Worm (Caenorhabditis elegans) whole organism, early embryonic: Measurements from ENCODE around the gene tag-180.

Experiments used
- B0310.2 ChIP-seq: sonication (generic microtip); optimal IDR thresholded peaks from 2 replicates; lab custom pipeline; 2016; ENCODE audit warnings: mild to moderate bottlenecking, missing genetic modification characterization, missing compliant biosample characterization
- F13C5.2 ChIP-seq: sonication (generic microtip); optimal IDR thresholded peaks from 2 replicates; lab custom pipeline; 2017; ENCODE audit warnings: mild to moderate bottlenecking, missing genetic modification characterization, inconsistent platforms, missing compliant biosample characterization
- aly-1 ChIP-seq: sonication (generic microtip); optimal IDR thresholded peaks from 2 replicates; lab custom pipeline; 2016; ENCODE audit warnings: missing genetic modification characterization, missing compliant biosample characterization
- ama-1 ChIP-seq: fragments of 150-350 bp; optimal IDR thresholded peaks from 2 replicates; lab custom pipeline; 2014
- ceh-13 ChIP-seq: fragments of 200-800 bp; sonication (Bioruptor generic); optimal IDR thresholded peaks from 2 replicates; lab custom pipeline; 2018; ENCODE audit warnings: mild to moderate bottlenecking, missing genetic modification characterization, missing compliant biosample characterization
- ceh-36 ChIP-seq: sonication (generic microtip); optimal IDR thresholded peaks from 2 replicates; lab custom pipeline; 2016; ENCODE audit warnings: missing genetic modification characterization, inconsistent platforms, missing compliant biosample characterization
- ets-7 ChIP-seq: sonication (generic microtip); optimal IDR thresholded peaks from 2 replicates; lab custom pipeline; 2016; ENCODE audit warnings: missing genotype, missing genetic modification characterization, missing compliant biosample characterization
- flt-1 ChIP-seq: fragments of 200-800 bp; sonication (Bioruptor generic); IDR thresholded peaks from 2 replicates; pipeline ENCODE4 v1.3.6; 2022; ENCODE audit warnings: missing genetic modification characterization, missing compliant biosample characterization
- hmbx-1 ChIP-seq: sonication (generic microtip); optimal IDR thresholded peaks from 2 replicates; lab custom pipeline; 2016; ENCODE audit warnings: mild to moderate bottlenecking, missing genetic modification characterization, missing compliant biosample characterization
- hmg-4 ChIP-seq: fragments of 200-800 bp; sonication (Bioruptor generic); optimal IDR thresholded peaks from 2 replicates; lab custom pipeline; 2018; ENCODE audit warnings: mild to moderate bottlenecking, missing genetic modification characterization, missing compliant biosample characterization
- hnd-1 ChIP-seq: sonication (generic microtip); optimal IDR thresholded peaks from 2 replicates; lab custom pipeline; 2016; ENCODE audit warnings: missing genetic modification characterization, missing compliant biosample characterization
- pes-1 ChIP-seq: fragments of 200-800 bp; sonication (Bioruptor generic); IDR thresholded peaks from 2 replicates; pipeline ENCODE4 v1.3.6; 2022; ENCODE audit warnings: missing genetic modification reagents, missing genetic modification characterization, missing compliant biosample characterization
- scrt-1 ChIP-seq: fragments of 200-800 bp; sonication (Bioruptor generic); IDR thresholded peaks from 2 replicates; pipeline ENCODE4 v1.3.6; 2022; ENCODE audit warnings: missing genetic modification characterization, missing compliant biosample characterization
- sea-1 ChIP-seq: fragments of 200-800 bp; sonication (Bioruptor generic); conservative IDR thresholded peaks from 2 replicates; pipeline ENCODE4 v1.3.6; 2022; ENCODE audit warnings: missing genetic modification characterization, missing compliant biosample characterization
- tbx-11 ChIP-seq: fragments of 200-800 bp; sonication (Bioruptor generic); IDR thresholded peaks from 2 replicates; pipeline ENCODE4 v1.3.6; 2022; ENCODE audit warnings: missing genetic modification characterization, missing compliant biosample characterization
- tbx-37 ChIP-seq: fragments of 200-800 bp; sonication (Bioruptor generic); conservative IDR thresholded peaks from 2 replicates; pipeline ENCODE4 v1.3.6; 2022; ENCODE audit warnings: missing genetic modification reagents, missing genetic modification characterization, missing compliant biosample characterization
- tra-4 ChIP-seq: sonication (generic microtip); optimal IDR thresholded peaks from 2 replicates; lab custom pipeline; 2017; ENCODE audit warnings: missing genetic modification characterization, missing compliant biosample characterization

Gene tag-180

ce11 chrII:11353471-11353870 lies 24.2 kb upstream of the tag-180 start:
- TF ChIP-seq sea-1 (GFP tag; lab: Robert Waterston, UW) (no peak), flt-1 (GFP tag; lab: Robert Waterston, UW) (no peak), pes-1 (GFP tag; lab: Robert Waterston, UW) (no peak), hmg-4 (no peak), ets-7 (no peak), ceh-36 (tag; lab: Kevin White, UChicago) (no peak), tbx-37 (GFP tag; lab: Robert Waterston, UW) (no peak), B0310.2 (no peak), scrt-1 (no peak), aly-1 (no peak), ama-1 (lab: Kevin White, UChicago) (no peak), F13C5.2 (tag; lab: Kevin White, UChicago) (no peak), hnd-1 (tag; lab: Kevin White, UChicago) (no peak)

ce11 chrII:11351599-11351998 lies 22.4 kb upstream of the tag-180 start, which contains the start of gene clh-2:
Gene clh-2, plus strand, starts transcription at chrII:11351899.
- TF ChIP-seq ets-7 (no peak), tra-4 (tag; lab: Kevin White, UChicago) (no peak), scrt-1 (no peak), B0310.2 (no peak), ama-1 (lab: Kevin White, UChicago) (no peak), ceh-36 (tag; lab: Kevin White, UChicago) (no peak), ceh-13 (GFP tag; lab: Kevin White, UChicago) (no peak), flt-1 (GFP tag; lab: Robert Waterston, UW) (no peak), hmg-4 (no peak), F13C5.2 (tag; lab: Kevin White, UChicago) (no peak), aly-1 (no peak)

- TF ChIP-seq flt-1 (GFP tag; lab: Robert Waterston, UW) (no peak), pes-1 (GFP tag; lab: Robert Waterston, UW) (no peak), sea-1 (GFP tag; lab: Robert Waterston, UW) (no peak), hnd-1 (tag; lab: Kevin White, UChicago) (no peak), hmbx-1 (tag; lab: Kevin White, UChicago) (no peak), ama-1 (lab: Kevin White, UChicago) (no peak)
These were observed 20.7 kb upstream of the tag-180 start, which contains the start of gene dph-5 for ce11 chrII:11349892-11350291. Gene dph-5, plus strand, starts transcription at chrII:11350192.

ce11 chrII:11347878-11348556 lies 18.8 kb upstream of the tag-180 start, which contains the start of the genes B0491.6 and pigm-1:
Gene B0491.6, minus strand, starts transcription at chrII:11348343.
Gene pigm-1, plus strand, starts transcription at chrII:11348445.
- TF ChIP-seq F13C5.2 (tag; lab: Kevin White, UChicago) (peak; percentile 45), ama-1 (lab: Kevin White, UChicago) (no peak)

- TF ChIP-seq flt-1 (GFP tag; lab: Robert Waterston, UW) (peak; percentile 40; the same call in 1 of the 2 replicates), sea-1 (GFP tag; lab: Robert Waterston, UW) (0 out of 2 replicates have a peak, but pooled peaks have one; percentile 45), ceh-13 (GFP tag; lab: Kevin White, UChicago) (no peak), ets-7 (no peak), aly-1 (no peak), hnd-1 (tag; lab: Kevin White, UChicago) (peak; percentile 22), hmbx-1 (tag; lab: Kevin White, UChicago) (no peak), F13C5.2 (tag; lab: Kevin White, UChicago) (peak; percentile 63), hmg-4 (no peak), ceh-36 (tag; lab: Kevin White, UChicago) (peak; percentile 53), tbx-11 (GFP tag; lab: Robert Waterston, UW) (no peak), tra-4 (tag; lab: Kevin White, UChicago) (no peak), scrt-1 (peak; percentile 20; the same call in 1 of the 2 replicates), B0310.2 (no peak), pes-1 (GFP tag; lab: Robert Waterston, UW) (peak; percentile 65), ama-1 (lab: Kevin White, UChicago) (no peak), tbx-37 (GFP tag; lab: Robert Waterston, UW) (no peak; the same call in 1 of the 2 replicates)
These were observed 16.4 kb upstream of the tag-180 start, which contains the start of gene nduf-11 for ce11 chrII:11345570-11346029. Gene nduf-11, minus strand, starts transcription at chrII:11345620.

- no peak for TF ChIP-seq tbx-11 (GFP tag; lab: Robert Waterston, UW)
- no peak for TF ChIP-seq tra-4 (tag; lab: Kevin White, UChicago)
- no peak for TF ChIP-seq B0310.2
- no peak for TF ChIP-seq flt-1 (GFP tag; lab: Robert Waterston, UW)
- no peak for TF ChIP-seq hmg-4
- no peak for TF ChIP-seq sea-1 (GFP tag; lab: Robert Waterston, UW)
- TF ChIP-seq tbx-37 (GFP tag; lab: Robert Waterston, UW), result no peak
- TF ChIP-seq ets-7, result no peak
These were observed 15.3 kb upstream of the tag-180 start for ce11 chrII:11344554-11344953.

ce11 chrII:11343300-11343869 lies 14.2 kb upstream of the tag-180 start, which contains the start of gene lgc-20:
Gene lgc-20, minus strand, starts transcription at chrII:11343610.
- TF ChIP-seq F13C5.2 (tag; lab: Kevin White, UChicago), result no peak
- no peak for TF ChIP-seq scrt-1
- no peak for TF ChIP-seq ceh-13 (GFP tag; lab: Kevin White, UChicago)
- no peak for TF ChIP-seq ama-1 (lab: Kevin White, UChicago)
- TF ChIP-seq tbx-11 (GFP tag; lab: Robert Waterston, UW), result no peak
- no peak for TF ChIP-seq flt-1 (GFP tag; lab: Robert Waterston, UW)
- no peak for TF ChIP-seq tra-4 (tag; lab: Kevin White, UChicago)
- TF ChIP-seq ets-7, result no peak
- no peak for TF ChIP-seq B0310.2
- no peak for TF ChIP-seq pes-1 (GFP tag; lab: Robert Waterston, UW)
- TF ChIP-seq tbx-37 (GFP tag; lab: Robert Waterston, UW), result no peak
- no peak for TF ChIP-seq hmg-4
- no peak for TF ChIP-seq sea-1 (GFP tag; lab: Robert Waterston, UW)
- TF ChIP-seq ceh-36 (tag; lab: Kevin White, UChicago), result no peak
- no peak for TF ChIP-seq hmbx-1 (tag; lab: Kevin White, UChicago)
- no peak for TF ChIP-seq aly-1
- no peak for TF ChIP-seq hnd-1 (tag; lab: Kevin White, UChicago)
